Worm (Caenorhabditis elegans) whole organism, L1 larva: ENCODE measurements around the gene H10E21.1.
A peak's percentile ranks its signal among the peaks of the same experiment; 100 is the strongest.

Experiments
- C04F5.9 ChIP-seq: sonication (generic microtip); optimal IDR thresholded peaks from 2 replicates; lab custom pipeline; 2016; ENCODE audit warnings: missing genetic modification characterization, missing compliant biosample characterization
- C16A3.4 ChIP-seq: fragments of 150-350 bp; optimal IDR thresholded peaks from 2 replicates; lab custom pipeline; 2014; ENCODE audit warnings: missing biosample characterization, missing genetic modification characterization
- Y116A8C.19 ChIP-seq: sonication (generic microtip); optimal IDR thresholded peaks from 2 replicates; lab custom pipeline; 2016; ENCODE audit warnings: missing compliant biosample characterization, missing genetic modification characterization, borderline replicate concordance
- aha-1 ChIP-seq: fragments of 150-350 bp; optimal IDR thresholded peaks from 2 replicates; lab custom pipeline; 2014; ENCODE audit warnings: missing biosample characterization, missing genetic modification characterization
- alr-1 ChIP-seq: fragments of 200-800 bp; sonication (Bioruptor generic); optimal IDR thresholded peaks from 2 replicates; lab custom pipeline; 2018; ENCODE audit warnings: borderline replicate concordance, mild to moderate bottlenecking, missing genetic modification characterization, missing compliant biosample characterization
- blmp-1 ChIP-seq: fragments of 150-350 bp; optimal IDR thresholded peaks from 2 replicates; lab custom pipeline; 2014; ENCODE audit warnings: missing biosample characterization, missing genetic modification characterization
- ceh-8 ChIP-seq: fragments of 200-800 bp; sonication (Bioruptor generic); optimal IDR thresholded peaks from 2 replicates; lab custom pipeline; 2018; ENCODE audit warnings: mild to moderate bottlenecking, missing genetic modification characterization, moderate library complexity, missing compliant biosample characterization
- ceh-88 ChIP-seq: fragments of 200-800 bp; sonication (Bioruptor generic); IDR thresholded peaks from 2 replicates; pipeline ENCODE4 v1.3.6; 2022; ENCODE audit warnings: missing genetic modification characterization, missing compliant biosample characterization
- ceh-90 ChIP-seq: sonication (generic microtip); optimal IDR thresholded peaks from 2 replicates; lab custom pipeline; 2016; ENCODE audit warnings: missing genetic modification characterization, missing compliant biosample characterization
- dpl-1 ChIP-seq, 3 experiments: fragments of 150-350 bp in 2 of 3; sonication (generic microtip) in 1 of 3; optimal IDR thresholded peaks; 2 replicates each; lab custom pipeline; 2014 to 2017; ENCODE audit warnings: missing biosample characterization in 3 of 3, missing genetic modification characterization in 3 of 3, missing genetic modification reagents in 3 of 3
- dsc-1 ChIP-seq: sonication (generic microtip); optimal IDR thresholded peaks from 2 replicates; lab custom pipeline; 2016; ENCODE audit warnings: mild to moderate bottlenecking, missing genetic modification characterization, missing compliant biosample characterization
- efl-1 ChIP-seq, 4 experiments: fragments of 150-350 bp; optimal IDR thresholded peaks in 3 of 4; peaks in 1 of 4; 1 replicate in 1 of 4; 2 replicates in 3 of 4; lab custom pipeline; 2014; ENCODE audit warnings: missing biosample characterization in 2 of 4, missing genetic modification characterization in 2 of 4, missing genetic modification reagents in 2 of 4
- egl-13 ChIP-seq: sonication (generic microtip); optimal IDR thresholded peaks from 2 replicates; lab custom pipeline; 2016; ENCODE audit warnings: missing genotype, missing genetic modification reagents, missing genetic modification characterization, missing compliant biosample characterization
- fkh-8 ChIP-seq: sonication (generic microtip); optimal IDR thresholded peaks from 2 replicates; lab custom pipeline; 2016; ENCODE audit warnings: mild to moderate bottlenecking, missing genetic modification characterization, missing compliant biosample characterization
- fos-1 ChIP-seq: fragments of 150-350 bp; optimal IDR thresholded peaks from 2 replicates; lab custom pipeline; 2014; ENCODE audit warnings: missing biosample characterization, missing genetic modification characterization
- grh-1 ChIP-seq: fragments of 200-800 bp; sonication (Bioruptor generic); IDR thresholded peaks from 2 replicates; pipeline ENCODE4 v1.3.6; 2022; ENCODE audit warnings: missing genetic modification reagents, missing genetic modification characterization, missing compliant biosample characterization
- hpl-2 ChIP-seq: fragments of 150-350 bp; optimal IDR thresholded peaks from 2 replicates; lab custom pipeline; 2014; ENCODE audit warnings: missing biosample characterization, missing genetic modification reagents, missing genetic modification characterization
- jun-1 ChIP-seq: fragments of 150-350 bp; optimal IDR thresholded peaks from 2 replicates; lab custom pipeline; 2014; ENCODE audit warnings: missing biosample characterization, missing genetic modification reagents, missing genetic modification characterization
- lin-14 ChIP-seq: fragments of 200-800 bp; sonication (Bioruptor generic); optimal IDR thresholded peaks from 2 replicates; lab custom pipeline; 2018; ENCODE audit warnings: mild to moderate bottlenecking, missing genetic modification characterization, moderate library complexity, missing compliant biosample characterization
- lin-15B ChIP-seq: fragments of 150-350 bp; sonication (generic microtip); optimal IDR thresholded peaks from 3 replicates; lab custom pipeline; 2014; ENCODE audit warnings: missing biosample characterization, missing genetic modification characterization
- lin-39 ChIP-seq: fragments of 150-350 bp; optimal IDR thresholded peaks from 2 replicates; lab custom pipeline; 2014; ENCODE audit warnings: missing biosample characterization, missing genetic modification reagents, missing genetic modification characterization
- lir-3 ChIP-seq: sonication (generic microtip); optimal IDR thresholded peaks from 2 replicates; lab custom pipeline; 2016; ENCODE audit warnings: mild to moderate bottlenecking, missing genetic modification characterization, moderate library complexity, missing compliant biosample characterization; ENCODE audit not compliant: poor library complexity
- mef-2 ChIP-seq: fragments of 150-350 bp; optimal IDR thresholded peaks from 2 replicates; lab custom pipeline; 2014; ENCODE audit warnings: missing biosample characterization, missing genetic modification characterization
- nhr-11 ChIP-seq: fragments of 150-350 bp; optimal IDR thresholded peaks from 2 replicates; lab custom pipeline; 2014; ENCODE audit warnings: missing biosample characterization, missing genetic modification characterization
- nhr-237 ChIP-seq: fragments of 150-350 bp; optimal IDR thresholded peaks from 2 replicates; lab custom pipeline; 2014; ENCODE audit warnings: missing biosample characterization, missing genetic modification characterization
- nhr-71 ChIP-seq: sonication (generic microtip); optimal IDR thresholded peaks from 2 replicates; lab custom pipeline; 2016; ENCODE audit warnings: mild to moderate bottlenecking, missing genetic modification characterization, moderate library complexity, missing compliant biosample characterization
- nhr-84 ChIP-seq: sonication (generic microtip); optimal IDR thresholded peaks from 2 replicates; lab custom pipeline; 2017; ENCODE audit warnings: missing biosample characterization, missing genetic modification characterization
- nhr-85 ChIP-seq: sonication (generic microtip); peaks from one replicate; lab custom pipeline; 2016; ENCODE audit warnings: missing genetic modification characterization, inconsistent platforms, missing compliant biosample characterization
- pax-3 ChIP-seq: fragments of 200-800 bp; sonication (Bioruptor generic); optimal IDR thresholded peaks from 2 replicates; lab custom pipeline; 2018; ENCODE audit warnings: mild to moderate bottlenecking, missing genetic modification characterization, moderate library complexity, missing compliant biosample characterization
- snpc-4 ChIP-seq: fragments of 150-350 bp; optimal IDR thresholded peaks from 2 replicates; lab custom pipeline; 2014; ENCODE audit warnings: missing biosample characterization, missing genetic modification characterization
- snu-23 ChIP-seq: sonication (generic microtip); optimal IDR thresholded peaks from 2 replicates; lab custom pipeline; 2016; ENCODE audit warnings: missing genetic modification characterization, missing compliant biosample characterization
- sox-4 ChIP-seq: sonication (generic microtip); optimal IDR thresholded peaks from 2 replicates; lab custom pipeline; 2016; ENCODE audit warnings: missing genetic modification characterization, missing compliant biosample characterization
- sup-37 ChIP-seq: fragments of 200-800 bp; sonication (Bioruptor generic); optimal IDR thresholded peaks from 2 replicates; lab custom pipeline; 2018; ENCODE audit warnings: mild to moderate bottlenecking, missing genetic modification characterization, missing compliant biosample characterization
- tbx-2 ChIP-seq: sonication (generic microtip); optimal IDR thresholded peaks from 2 replicates; lab custom pipeline; 2016; ENCODE audit warnings: missing genetic modification characterization, missing compliant biosample characterization
- unc-62 ChIP-seq: fragments of 150-350 bp; optimal IDR thresholded peaks from 2 replicates; lab custom pipeline; 2014; ENCODE audit warnings: missing biosample characterization, missing genetic modification reagents, missing genetic modification characterization
- unc-86 ChIP-seq: sonication (generic microtip); optimal IDR thresholded peaks from 2 replicates; lab custom pipeline; 2016; ENCODE audit warnings: missing genetic modification characterization, missing compliant biosample characterization
- vab-15 ChIP-seq: sonication (generic microtip); optimal IDR thresholded peaks from 2 replicates; lab custom pipeline; 2017; ENCODE audit warnings: missing genotype, mild to moderate bottlenecking, missing genetic modification characterization, missing compliant biosample characterization
- xbp-1 ChIP-seq: sonication (generic microtip); optimal IDR thresholded peaks from 2 replicates; lab custom pipeline; 2016; ENCODE audit warnings: missing genetic modification characterization, missing compliant biosample characterization
- zag-1 ChIP-seq: fragments of 150-350 bp; optimal IDR thresholded peaks from 2 replicates; lab custom pipeline; 2014; ENCODE audit warnings: missing biosample characterization, missing genetic modification characterization
- ztf-4 ChIP-seq: fragments of 150-350 bp; optimal IDR thresholded peaks from 2 replicates; lab custom pipeline; 2014; ENCODE audit warnings: missing biosample characterization, missing genetic modification characterization

Gene H10E21.1

DNA sequence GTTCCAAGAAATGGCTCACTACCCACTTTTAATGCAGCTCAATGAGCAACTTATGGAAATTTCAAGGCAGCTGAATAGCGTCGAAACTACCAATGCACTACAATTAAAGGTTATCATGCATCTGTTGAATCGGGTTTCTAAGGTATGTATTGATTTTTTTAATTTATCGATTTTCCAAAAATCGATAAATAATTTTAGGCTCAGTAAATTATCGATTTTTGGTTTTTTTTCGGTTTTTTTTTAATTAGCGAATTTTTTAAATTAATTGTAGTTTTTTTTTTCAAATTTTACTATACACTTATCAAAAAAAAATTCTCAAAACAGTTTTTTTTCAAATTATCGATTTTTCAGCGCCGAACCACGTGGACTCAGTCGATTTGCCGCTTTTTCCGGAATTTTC is 1.2 kb downstream of the H10E21.1 start:
- no peak for TF ChIP-seq grh-1 (GFP tag; lab: Robert Waterston, UW)
- TF ChIP-seq nhr-85 (tag; lab: Kevin White, UChicago), result peak; percentile 33
- TF ChIP-seq alr-1 (tag; lab: Kevin White, UChicago), result no peak
- no peak for TF ChIP-seq dpl-1 (GFP tag; optimal IDR thresholded peaks at IDR 0.05; lab: Kevin White, UChicago)

DNA sequence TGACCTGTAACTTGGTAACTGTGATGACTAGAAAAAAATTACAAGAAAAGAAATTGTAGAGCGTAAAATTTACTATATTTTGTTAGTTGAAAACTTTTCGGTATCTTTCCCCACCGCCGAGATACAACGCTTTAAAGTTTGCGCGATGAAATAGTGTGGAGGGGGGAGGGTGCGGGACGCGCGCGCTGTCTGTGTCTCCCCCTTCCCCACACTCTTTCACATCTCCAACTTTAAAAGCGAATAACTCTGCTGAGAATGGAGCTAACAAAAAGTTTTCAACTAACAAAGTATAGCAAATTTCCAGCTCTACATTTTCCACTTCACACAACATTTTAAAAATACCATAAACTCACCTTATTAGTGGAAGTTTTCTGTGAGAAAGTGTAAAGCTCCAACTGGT is 2.0 kb downstream of the H10E21.1 start:
- TF ChIP-seq dpl-1 (GFP tag; optimal IDR thresholded peaks at IDR 0.05; lab: Kevin White, UChicago), result no peak
- no peak for TF ChIP-seq lin-39
- TF ChIP-seq fos-1 (tag; lab: Kevin White, UChicago), result no peak
- peak; percentile 56 for TF ChIP-seq nhr-85 (tag; lab: Kevin White, UChicago)
- TF ChIP-seq sox-4 (tag; lab: Kevin White, UChicago), result no peak
- TF ChIP-seq lin-15B (tag; lab: Kevin White, UChicago), result no peak
- no peak for TF ChIP-seq efl-1 (optimal IDR thresholded peaks at IDR 0.05; lab: Kevin White, UChicago)
- TF ChIP-seq efl-1 (GFP tag; optimal IDR thresholded peaks at IDR 0.05 in 1 of 2; lab: Kevin White, UChicago), result peak in 1 of 2 experiments; percentile 47
- no peak for TF ChIP-seq egl-13 (tag; lab: Kevin White, UChicago)

DNA sequence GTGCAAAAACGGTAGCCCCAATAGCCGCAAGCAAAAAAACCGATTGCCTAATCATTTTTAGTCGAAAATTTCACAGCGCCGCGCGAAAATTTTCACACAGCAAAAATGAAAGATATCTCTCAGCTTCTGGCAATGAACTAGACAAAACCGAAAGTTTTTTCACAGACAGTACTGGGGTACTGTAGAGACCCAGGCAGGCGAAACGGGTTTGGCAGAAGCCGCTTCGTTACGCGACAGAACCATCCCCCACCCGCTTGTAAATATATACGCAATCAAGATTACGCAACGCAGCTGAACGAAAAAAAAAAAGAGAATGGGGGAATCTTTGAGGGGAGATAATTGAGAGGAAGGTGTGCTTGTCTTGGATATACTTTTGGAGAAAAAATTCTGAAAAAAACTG is 3.9 kb downstream of the H10E21.1 start, which contains the start of gene H10E21.4:
TSS of gene H10E21.4 (minus strand) at position 167 of the 400 bp plus-strand sequence.
- TF ChIP-seq blmp-1 (tag; lab: Kevin White, UChicago) (peak; percentile 71), pax-3 (no peak)

DNA sequence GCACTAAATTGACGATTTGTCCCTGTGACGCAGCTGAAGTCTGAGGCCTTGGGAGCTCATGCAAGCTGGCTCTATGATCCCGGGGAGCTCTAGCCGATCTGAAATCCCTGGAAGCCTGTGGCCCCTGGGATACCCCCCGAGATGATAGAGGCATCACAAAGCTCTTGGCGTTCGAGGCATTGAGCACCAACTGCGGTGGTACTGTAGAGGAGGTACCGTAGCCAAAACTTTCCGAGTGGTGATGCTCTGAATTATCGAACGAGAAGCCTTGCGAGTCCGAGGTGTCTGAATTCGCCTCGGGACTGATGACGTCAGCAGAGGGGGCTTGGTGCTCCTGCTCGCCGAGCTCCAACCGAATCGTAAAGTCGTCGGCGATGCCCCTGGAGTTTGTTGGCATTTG is 5.7 kb downstream of the H10E21.1 start:
- TF ChIP-seq lir-3 (tag; lab: Kevin White, UChicago) (no peak), hpl-2 (no peak), snpc-4 (tag; lab: Kevin White, UChicago) (no peak), nhr-237 (tag; lab: Kevin White, UChicago) (no peak)

DNA sequence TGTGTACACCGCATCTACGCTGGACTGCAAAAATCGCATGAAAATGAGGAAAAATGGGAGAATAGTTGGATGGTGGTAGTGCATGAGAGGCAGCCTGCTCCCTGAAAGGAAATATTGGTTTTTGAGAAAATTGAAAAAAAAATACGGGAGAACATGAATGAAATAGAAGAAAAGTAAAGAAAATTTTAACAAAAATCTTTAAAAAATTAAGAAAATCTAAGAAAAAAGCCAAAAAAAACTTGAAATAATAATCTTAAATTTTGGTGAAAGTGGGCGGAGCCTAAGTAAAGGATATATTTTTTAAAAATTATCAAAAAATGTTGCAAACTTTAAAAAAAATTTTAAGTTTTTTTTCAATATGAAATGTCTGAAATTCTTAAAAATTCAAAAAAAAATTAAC is 8.3 kb downstream of the H10E21.1 start, which contains the start of gene H10E21.5:
TSS of gene H10E21.5 (minus strand) at position 101 of the 400 bp plus-strand sequence.
- TF ChIP-seq mef-2 (tag; lab: Kevin White, UChicago), result no peak
- TF ChIP-seq fkh-8 (tag; lab: Kevin White, UChicago), result no peak
- TF ChIP-seq unc-86 (tag; lab: Kevin White, UChicago), result no peak
- TF ChIP-seq vab-15 (tag; lab: Kevin White, UChicago), result no peak
- TF ChIP-seq nhr-71 (tag; lab: Kevin White, UChicago), result no peak
- TF ChIP-seq dpl-1 (GFP tag; optimal IDR thresholded peaks at IDR 0.05; lab: Kevin White, UChicago), result no peak
- TF ChIP-seq grh-1 (GFP tag; lab: Robert Waterston, UW), result no peak
- no peak for TF ChIP-seq tbx-2 (tag; lab: Kevin White, UChicago)
- no peak for TF ChIP-seq nhr-85 (tag; lab: Kevin White, UChicago)
- TF ChIP-seq ceh-90 (tag; lab: Kevin White, UChicago), result no peak
- no peak for TF ChIP-seq ceh-8 (GFP tag; lab: Kevin White, UChicago)
- no peak for TF ChIP-seq aha-1 (tag; lab: Kevin White, UChicago)

DNA sequence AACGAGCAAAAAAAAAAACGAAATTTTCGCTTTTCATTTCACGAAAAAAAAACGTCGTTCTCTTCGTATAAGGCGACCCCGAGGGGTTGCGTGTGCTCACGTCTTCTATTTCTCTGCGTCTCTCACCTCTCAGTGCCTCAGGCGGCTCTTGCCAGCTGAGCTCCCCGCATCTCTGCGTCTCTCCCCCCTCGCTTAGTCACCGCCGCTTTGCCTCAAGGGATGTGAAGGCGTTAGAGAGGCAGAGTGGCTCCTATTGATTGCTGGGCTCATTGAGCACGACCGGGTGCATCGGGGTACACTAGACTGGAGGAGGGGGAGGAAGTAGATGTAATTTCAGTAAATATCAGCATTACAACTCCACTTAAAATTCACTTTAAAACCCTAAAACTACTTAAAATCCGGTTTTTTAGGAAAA is 10.0 kb downstream of the H10E21.1 start:
- TF ChIP-seq mef-2 (tag; lab: Kevin White, UChicago), result no peak
- peak; percentile 43 for TF ChIP-seq fos-1 (tag; lab: Kevin White, UChicago)
- TF ChIP-seq zag-1 (tag; lab: Kevin White, UChicago), result peak; percentile 18
- no peak for TF ChIP-seq ceh-88 (GFP tag; lab: Robert Waterston, UW)
- peak; percentile 52 for TF ChIP-seq xbp-1 (tag; lab: Kevin White, UChicago)
- TF ChIP-seq nhr-11 (tag; lab: Kevin White, UChicago), result no peak
- no peak for TF ChIP-seq C16A3.4 (tag; lab: Kevin White, UChicago)
- TF ChIP-seq nhr-85 (tag; lab: Kevin White, UChicago), result no peak
- TF ChIP-seq nhr-237 (tag; lab: Kevin White, UChicago), result no peak
- TF ChIP-seq C04F5.9 (tag; lab: Kevin White, UChicago), result no peak
- no peak for TF ChIP-seq unc-62 (GFP tag; lab: Kevin White, UChicago)
- TF ChIP-seq ceh-8 (GFP tag; lab: Kevin White, UChicago), result peak; percentile 26
- TF ChIP-seq lin-39, result no peak
- peak; percentile 37 for TF ChIP-seq ztf-4 (tag; lab: Kevin White, UChicago)
- TF ChIP-seq ceh-90 (tag; lab: Kevin White, UChicago), result no peak
- TF ChIP-seq Y116A8C.19, result no peak
- TF ChIP-seq snu-23 (GFP tag; lab: Kevin White, UChicago), result peak; percentile 60
- TF ChIP-seq nhr-84, result no peak
- TF ChIP-seq dsc-1 (tag; lab: Kevin White, UChicago), result peak; percentile 66
- peak; percentile 94 for TF ChIP-seq lin-14 (GFP tag; lab: Kevin White, UChicago)
- peak; percentile 74 for TF ChIP-seq sox-4 (tag; lab: Kevin White, UChicago)
- TF ChIP-seq sup-37, result no peak
- TF ChIP-seq efl-1 (optimal IDR thresholded peaks at IDR 0.05; lab: Kevin White, UChicago), result peak; percentile 54 to 61
- TF ChIP-seq efl-1 (GFP tag; optimal IDR thresholded peaks at IDR 0.05 in 1 of 2; lab: Kevin White, UChicago), result peak; percentile 17 to 92
- peak; percentile 5 to 36 (median 23) for TF ChIP-seq dpl-1 (GFP tag; optimal IDR thresholded peaks at IDR 0.05; lab: Kevin White, UChicago)
- no peak for TF ChIP-seq vab-15 (tag; lab: Kevin White, UChicago)
- TF ChIP-seq jun-1 (tag; lab: Kevin White, UChicago), result peak; percentile 70
